Worm (Caenorhabditis elegans): ENCODE results near the gene kle-2.
"Not testable (repeated sequence)": the region's sequence is repeated elsewhere in the genome, so short reads cannot be mapped to it uniquely, and the experiment has no call there.

- TF ChIP-seq ama-1 (optimal IDR thresholded peaks at IDR 0.05); hnd-1 (tag; optimal IDR thresholded peaks at IDR 0.05): not testable (repeated sequence)
These were observed 21.1 kb downstream of the kle-2 start, which contains the start of gene F54H12.4 for ce11 chrIII:7962641-7963040.

Data from whole organism, early embryonic.